Fruit fly (Drosophila melanogaster) whole organism, embryonic: Measurements from ENCODE around the gene CG9590.

Experiments used
- Atf6 ChIP-seq: fragments of 200-800 bp; sonication (Bioruptor generic); IDR thresholded peaks from 2 replicates; pipeline ENCODE4 v1.3.6; 2022; ENCODE audit warnings: missing biosample characterization, missing genetic modification characterization
- BtbVII ChIP-seq: fragments of 200-800 bp; sonication (Bioruptor generic); optimal IDR thresholded peaks from 3 replicates; lab custom pipeline; 2017; ENCODE audit warnings: missing biosample characterization, mild to moderate bottlenecking, missing genetic modification characterization
- CG10267 ChIP-seq: fragments of 200-800 bp; sonication (Bioruptor generic); optimal IDR thresholded peaks from 2 replicates; lab custom pipeline; 2018; ENCODE audit warnings: missing biosample characterization, mild to moderate bottlenecking, missing genetic modification characterization, moderate library complexity
- CG10321 ChIP-seq: fragments of 200-800 bp; sonication (Bioruptor generic); IDR thresholded peaks from 2 replicates; pipeline ENCODE4 v1.3.6; 2022; ENCODE audit warnings: missing biosample characterization, missing genetic modification characterization
- CG10979 ChIP-seq: fragments of 200-800 bp; sonication (Bioruptor generic); optimal IDR thresholded peaks from 2 replicates; lab custom pipeline; 2018; ENCODE audit warnings: missing biosample characterization, mild to moderate bottlenecking, missing genetic modification characterization, moderate library complexity
- CG12071 ChIP-seq: fragments of 200-800 bp; sonication (Bioruptor generic); optimal IDR thresholded peaks from 3 replicates; lab custom pipeline; 2018; ENCODE audit warnings: missing biosample characterization, mild to moderate bottlenecking, missing genetic modification characterization
- CG12299 ChIP-seq: fragments of 200-800 bp; sonication (Bioruptor generic); optimal IDR thresholded peaks from 2 replicates; lab custom pipeline; 2018; ENCODE audit warnings: missing biosample characterization, mild to moderate bottlenecking, missing genetic modification characterization
- CG15601 ChIP-seq: fragments of 200-800 bp; sonication (Bioruptor generic); optimal IDR thresholded peaks from 3 replicates; lab custom pipeline; 2019; ENCODE audit warnings: missing biosample characterization, mild to moderate bottlenecking, missing genetic modification characterization, moderate library complexity
- CG1603 ChIP-seq: fragments of 200-800 bp; sonication (Bioruptor generic); optimal IDR thresholded peaks from 2 replicates; lab custom pipeline; 2019; ENCODE audit warnings: missing biosample characterization, mild to moderate bottlenecking, missing genetic modification characterization, moderate library complexity
- CG1832 ChIP-seq: fragments of 200-800 bp; sonication (Bioruptor generic); optimal IDR thresholded peaks from 2 replicates; lab custom pipeline; 2017; ENCODE audit warnings: missing biosample characterization, mild to moderate bottlenecking, missing genetic modification characterization, inconsistent platforms
- CG30020 ChIP-seq: fragments of 200-800 bp; optimal IDR thresholded peaks from 2 replicates; lab custom pipeline; 2019; ENCODE audit warnings: missing biosample characterization, mild to moderate bottlenecking, missing genetic modification characterization, moderate library complexity
- CG3407 ChIP-seq: fragments of 200-800 bp; sonication (Bioruptor generic); optimal IDR thresholded peaks from 2 replicates; lab custom pipeline; 2018; ENCODE audit warnings: missing biosample characterization, mild to moderate bottlenecking, missing genetic modification characterization
- CG34376 ChIP-seq: fragments of 200-800 bp; sonication (Bioruptor generic); optimal IDR thresholded peaks from 2 replicates; lab custom pipeline; 2018; ENCODE audit warnings: missing biosample characterization, mild to moderate bottlenecking, missing genetic modification characterization
- CG3847 ChIP-seq: fragments of 200-800 bp; sonication (Bioruptor generic); IDR thresholded peaks from 2 replicates; pipeline ENCODE4 v1.3.6; 2022; ENCODE audit warnings: missing biosample characterization, missing genetic modification characterization
- CG4282 ChIP-seq: fragments of 200-800 bp; sonication (Bioruptor generic); optimal IDR thresholded peaks from 2 replicates; lab custom pipeline; 2016; ENCODE audit warnings: missing biosample characterization, missing genetic modification characterization
- CG4360 ChIP-seq: fragments of 200-800 bp; sonication (Bioruptor generic); IDR thresholded peaks from 2 replicates; pipeline ENCODE4 v1.3.6; 2022; ENCODE audit warnings: missing biosample characterization, missing genetic modification characterization
- CG6854 ChIP-seq: fragments of 200-800 bp; sonication (Bioruptor generic); optimal IDR thresholded peaks from 3 replicates; lab custom pipeline; 2017; ENCODE audit warnings: missing biosample characterization, mild to moderate bottlenecking, missing genetic modification characterization
- CG7372 ChIP-seq: fragments of 200-800 bp; sonication (Bioruptor generic); IDR thresholded peaks from 2 replicates; pipeline ENCODE4 v1.3.6; 2022; ENCODE audit warnings: missing biosample characterization, missing genetic modification characterization
- CG7745 ChIP-seq: fragments of 200-800 bp; sonication (Bioruptor generic); optimal IDR thresholded peaks from 2 replicates; lab custom pipeline; 2018; ENCODE audit warnings: missing biosample characterization, mild to moderate bottlenecking, missing genetic modification characterization, moderate library complexity
- CG7786 ChIP-seq: fragments of 200-800 bp; sonication (Bioruptor generic); optimal IDR thresholded peaks from 2 replicates; lab custom pipeline; 2016; ENCODE audit warnings: missing biosample characterization, missing genetic modification characterization
- CG7839 ChIP-seq: fragments of 200-800 bp; sonication (Bioruptor generic); optimal IDR thresholded peaks from 3 replicates; lab custom pipeline; 2018; ENCODE audit warnings: missing biosample characterization, mild to moderate bottlenecking, missing genetic modification characterization, moderate library complexity
- CG9797 ChIP-seq: fragments of 200-800 bp; sonication (Bioruptor generic); optimal IDR thresholded peaks from 3 replicates; lab custom pipeline; 2018; ENCODE audit warnings: missing biosample characterization, mild to moderate bottlenecking, missing genetic modification characterization
- CrebB ChIP-seq: fragments of 200-800 bp; sonication (Bioruptor generic); optimal IDR thresholded peaks from 3 replicates; lab custom pipeline; 2018; ENCODE audit warnings: missing biosample characterization, mild to moderate bottlenecking, missing genetic modification characterization
- Dek ChIP-seq: fragments of 200-800 bp; sonication (Bioruptor generic); optimal IDR thresholded peaks from 3 replicates; lab custom pipeline; 2019; ENCODE audit warnings: missing biosample characterization, mild to moderate bottlenecking, missing genetic modification characterization, moderate library complexity
- Dip2 ChIP-seq: fragments of 200-800 bp; sonication (Bioruptor generic); IDR thresholded peaks from 2 replicates; pipeline ENCODE4 v1.3.6; 2022; ENCODE audit warnings: missing biosample characterization, missing genetic modification characterization
- ERR ChIP-seq: fragments of 200-800 bp; sonication (Bioruptor generic); optimal IDR thresholded peaks from 2 replicates; lab custom pipeline; 2016; ENCODE audit warnings: missing biosample characterization, missing genetic modification characterization
- Fer3 ChIP-seq: fragments of 200-800 bp; sonication (Bioruptor generic); optimal IDR thresholded peaks from 2 replicates; lab custom pipeline; 2018; ENCODE audit warnings: missing biosample characterization, mild to moderate bottlenecking, missing genetic modification characterization, moderate library complexity
- Gug ChIP-seq: fragments of 200-800 bp; sonication (Bioruptor generic); IDR thresholded peaks from 4 replicates; pipeline ENCODE4 v1.3.6; 2022; ENCODE audit warnings: missing biosample characterization, missing genetic modification characterization
- H2.0 ChIP-seq: fragments of 200-800 bp; sonication (Bioruptor generic); IDR thresholded peaks from 2 replicates; pipeline ENCODE4 v1.3.6; 2022; ENCODE audit warnings: missing biosample characterization, missing genetic modification characterization
- HHEX ChIP-seq: fragments of 200-800 bp; sonication (Bioruptor generic); optimal IDR thresholded peaks from 3 replicates; lab custom pipeline; 2017; ENCODE audit warnings: missing biosample characterization, mild to moderate bottlenecking, missing genetic modification characterization, missing genetic modification reagents
- Hey ChIP-seq: fragments of 200-800 bp; sonication (Bioruptor generic); optimal IDR thresholded peaks from 3 replicates; lab custom pipeline; 2018; ENCODE audit warnings: missing biosample characterization, mild to moderate bottlenecking, missing genetic modification characterization
- Sry-δ ChIP-seq: fragments of 200-800 bp; sonication (Bioruptor generic); optimal IDR thresholded peaks from 2 replicates; lab custom pipeline; 2016; ENCODE audit warnings: missing biosample characterization, missing genetic modification characterization
- Xrp1 ChIP-seq: fragments of 200-800 bp; sonication (Bioruptor generic); IDR thresholded peaks from 2 replicates; pipeline ENCODE4 v1.3.6; 2022; ENCODE audit warnings: missing biosample characterization, missing genetic modification characterization
- ab ChIP-seq: fragments of 200-800 bp; sonication (Bioruptor generic); optimal IDR thresholded peaks from 2 replicates; lab custom pipeline; 2016; ENCODE audit warnings: missing biosample characterization, missing genetic modification characterization
- bowl ChIP-seq: fragments of 200-800 bp; sonication (Bioruptor generic); IDR thresholded peaks from 2 replicates; pipeline ENCODE4 v1.3.6; 2022; ENCODE audit warnings: missing biosample characterization, missing genetic modification characterization
- crp ChIP-seq, 2 experiments: fragments of 200-800 bp; sonication (Bioruptor generic); optimal IDR thresholded peaks; 2 replicates in 1 of 2; 3 replicates in 1 of 2; lab custom pipeline; 2017; ENCODE audit warnings: missing biosample characterization in 2 of 2, missing genetic modification characterization in 2 of 2, mild to moderate bottlenecking in 1 of 2, moderate library complexity in 1 of 2
- da ChIP-seq: fragments of 200-800 bp; sonication (Bioruptor generic); optimal IDR thresholded peaks from 2 replicates; lab custom pipeline; 2016; ENCODE audit warnings: missing biosample characterization, missing genetic modification characterization
- disco-r ChIP-seq: fragments of 200-800 bp; sonication (Bioruptor generic); optimal IDR thresholded peaks from 2 replicates; lab custom pipeline; 2016; ENCODE audit warnings: missing biosample characterization, missing genetic modification characterization
- ewg ChIP-seq: fragments of 200-800 bp; sonication (Bioruptor generic); optimal IDR thresholded peaks from 3 replicates; lab custom pipeline; 2017; ENCODE audit warnings: mild to moderate bottlenecking, missing biosample characterization, missing genetic modification reagents, missing genetic modification characterization
- exex ChIP-seq: fragments of 200-800 bp; sonication (Bioruptor generic); optimal IDR thresholded peaks from 4 replicates; lab custom pipeline; 2018; ENCODE audit warnings: missing biosample characterization, mild to moderate bottlenecking, missing genetic modification characterization, moderate library complexity
- fd96Cb ChIP-seq: fragments of 200-800 bp; sonication (Bioruptor generic); optimal IDR thresholded peaks from 2 replicates; lab custom pipeline; 2018; ENCODE audit warnings: missing biosample characterization, mild to moderate bottlenecking, missing genetic modification characterization, moderate library complexity
- ftz-f1 ChIP-seq: fragments of 200-800 bp; sonication (Bioruptor generic); optimal IDR thresholded peaks from 2 replicates; lab custom pipeline; 2016; ENCODE audit warnings: missing biosample characterization, missing genetic modification characterization
- gro ChIP-seq: fragments of 200-800 bp; sonication (Bioruptor generic); optimal IDR thresholded peaks from 2 replicates; lab custom pipeline; 2016; ENCODE audit warnings: missing biosample characterization, missing genetic modification characterization
- gsb-n ChIP-seq: fragments of 200-800 bp; sonication (Bioruptor generic); optimal IDR thresholded peaks from 3 replicates; lab custom pipeline; 2018; ENCODE audit warnings: missing biosample characterization, mild to moderate bottlenecking, missing genetic modification characterization
- nerfin-2 ChIP-seq: fragments of 200-800 bp; sonication (Bioruptor generic); IDR thresholded peaks from 2 replicates; pipeline ENCODE4 v1.3.6; 2022; ENCODE audit warnings: missing biosample characterization, missing genetic modification characterization; ENCODE audit not compliant: partially characterized antibody
- pfk ChIP-seq: fragments of 200-800 bp; sonication (Bioruptor generic); optimal IDR thresholded peaks from 2 replicates; lab custom pipeline; 2018; ENCODE audit warnings: missing biosample characterization, mild to moderate bottlenecking, missing genetic modification characterization, moderate library complexity
- stc ChIP-seq: fragments of 200-800 bp; sonication (Bioruptor generic); IDR thresholded peaks from 2 replicates; pipeline ENCODE4 v1.3.6; 2022; ENCODE audit warnings: missing biosample characterization, missing genetic modification characterization
- sug ChIP-seq: fragments of 200-800 bp; optimal IDR thresholded peaks from 2 replicates; lab custom pipeline; 2019; ENCODE audit warnings: missing biosample characterization, mild to moderate bottlenecking, missing genetic modification characterization, moderate library complexity
- tio ChIP-seq: fragments of 200-800 bp; sonication (Bioruptor generic); optimal IDR thresholded peaks from 2 replicates; lab custom pipeline; 2017; ENCODE audit warnings: missing biosample characterization, missing genetic modification characterization, inconsistent platforms
- vnd ChIP-seq: fragments of 200-800 bp; sonication (Bioruptor generic); IDR thresholded peaks from 3 replicates; pipeline ENCODE4 v1.3.6; 2022; ENCODE audit warnings: missing biosample characterization, missing genetic modification characterization; ENCODE audit not compliant: partially characterized antibody
- vvl ChIP-seq: fragments of 200-800 bp; sonication (Bioruptor generic); IDR thresholded peaks from 2 replicates; pipeline ENCODE4 v1.3.6; 2022; ENCODE audit warnings: missing biosample characterization, missing genetic modification characterization

CG9590 gene

dm6 chr3R:15794258-15794727 lies 7.8 kb downstream of the CG9590 start (continued):
- TF ChIP-seq tio (no peak), bowl (GFP tag; lab: Robert Waterston, UW) (no peak), ab (GFP tag; lab: Kevin White, UChicago) (no peak), fd96Cb (tag; lab: Kevin White, UChicago) (no peak), CG7839 (tag; lab: Kevin White, UChicago) (peak; percentile 29), ERR (GFP tag; lab: Kevin White, UChicago) (no peak), Gug (GFP tag; lab: Robert Waterston, UW) (no peak), exex (peak; percentile 18), ewg (GFP tag; lab: Kevin White, UChicago) (peak; percentile 53), gro (GFP tag; lab: Kevin White, UChicago) (peak; percentile 55), Sry-δ (GFP tag; lab: Kevin White, UChicago) (peak; percentile 8), Fer3 (tag; lab: Kevin White, UChicago) (peak; percentile 42), CG12299 (tag; lab: Kevin White, UChicago) (peak; percentile 20), pfk (GFP tag; lab: Kevin White, UChicago) (peak; percentile 55), da (GFP tag; lab: Kevin White, UChicago) (peak; percentile 22), CrebB (tag; lab: Kevin White, UChicago) (no peak), CG9797 (GFP tag; lab: Kevin White, UChicago) (no peak), CG10321 (GFP tag; lab: Robert Waterston, UW) (peak; percentile 69), CG1832 (GFP tag; lab: Kevin White, UChicago) (peak; percentile 50), CG7745 (peak; percentile 13), Dek (peak; percentile 37), CG10267 (tag; lab: Kevin White, UChicago) (no peak), crp (GFP tag; optimal IDR thresholded peaks at IDR 0.05; lab: Kevin White, UChicago) (no peak), CG3847 (no peak), CG1603 (tag; lab: Kevin White, UChicago) (no peak), CG4360 (no peak), CG3407 (GFP tag; lab: Kevin White, UChicago) (peak; percentile 13), CG6854 (GFP tag; lab: Kevin White, UChicago) (no peak), CG7786 (no peak), gsb-n (no peak), disco-r (peak; percentile 23), CG4282 (GFP tag; lab: Kevin White, UChicago) (peak; percentile 15), CG15601 (peak; percentile 47), CG10979 (tag; lab: Kevin White, UChicago) (peak; percentile 7), Xrp1 (GFP tag; lab: Robert Waterston, UW) (peak; percentile 52; the same call in 1 of the 2 replicates), vnd (GFP tag; lab: Robert Waterston, UW) (no peak), Dip2 (GFP tag; lab: Robert Waterston, UW) (no peak), BtbVII (GFP tag; lab: Kevin White, UChicago) (peak; percentile 53), nerfin-2 (no peak), Hey (tag; lab: Kevin White, UChicago) (peak; percentile 24), sug (tag; lab: Kevin White, UChicago) (peak; percentile 5), Atf6 (GFP tag; lab: Robert Waterston, UW) (no peak), CG12071 (GFP tag; lab: Kevin White, UChicago) (peak; percentile 39), vvl (peak; percentile 52), H2.0 (GFP tag; lab: Robert Waterston, UW) (0 out of 2 replicates have a peak, but pooled peaks have one; percentile 15), HHEX (GFP tag; lab: Kevin White, UChicago) (peak; percentile 49), CG30020 (no peak), stc (GFP tag; lab: Robert Waterston, UW) (peak; percentile 19; the same call in 1 of the 2 replicates), CG7372 (GFP tag; lab: Robert Waterston, UW) (no peak), CG34376 (GFP tag; lab: Kevin White, UChicago) (peak; percentile 61), ftz-f1 (GFP tag; lab: Kevin White, UChicago) (no peak)
